Fruit fly (Drosophila melanogaster) whole organism: ENCODE data around the gene repo.

Experiments used
- CG8478 ChIP-seq: fragments of >200 bp; optimal IDR thresholded peaks from 2 replicates; lab custom pipeline; 2018; ENCODE audit warnings: inconsistent platforms
- Dll ChIP-seq: fragments of >200 bp; optimal IDR thresholded peaks from 2 replicates; lab custom pipeline; 2017
- EcR ChIP-seq, 2 experiments: fragments of >200 bp; optimal IDR thresholded peaks; 2 replicates each; lab custom pipeline; 2017; ENCODE audit warnings: missing biosample characterization in 2 of 2, missing genetic modification characterization in 2 of 2, missing genetic modification reagents in 2 of 2
- pan ChIP-seq: fragments of >200 bp; optimal IDR thresholded peaks from 2 replicates; lab custom pipeline; 2017
- psq ChIP-seq: fragments of >200 bp; optimal IDR thresholded peaks from 2 replicates; lab custom pipeline; 2017
- usp ChIP-seq: fragments of >200 bp; optimal IDR thresholded peaks from 2 replicates; lab custom pipeline; 2017; ENCODE audit warnings: missing biosample characterization, missing genetic modification characterization, mixed read lengths

Gene repo

dm6 chr3R:18242089-18242955 is 6.3 kb downstream of the repo start, which contains the start of the genes CG7156 and 14-3-3epsilon:
Gene CG7156, minus strand, starts transcription at chr3R:18242159.
Gene 14-3-3epsilon, plus strand, starts transcription at chr3R:18242531.
- no peak for TF ChIP-seq pan (lab: Kevin White, UChicago)
- no peak for TF ChIP-seq CG8478
- TF ChIP-seq Dll (lab: Kevin White, UChicago), result no peak
- no peak for TF ChIP-seq usp
- no peak for TF ChIP-seq EcR (GFP tag; optimal IDR thresholded peaks at IDR 0.05; lab: Kevin White, UChicago)
- no peak for TF ChIP-seq psq (lab: Kevin White, UChicago)

- TF ChIP-seq usp (no peak), psq (lab: Kevin White, UChicago) (no peak), EcR (GFP tag; optimal IDR thresholded peaks at IDR 0.05; lab: Kevin White, UChicago) (no peak), pan (lab: Kevin White, UChicago) (no peak), CG8478 (no peak), Dll (lab: Kevin White, UChicago) (no peak)
Measured at dm6 chr3R:18243000-18243399, 7.0 kb downstream of the repo start.

- TF ChIP-seq EcR (GFP tag; optimal IDR thresholded peaks at IDR 0.05; lab: Kevin White, UChicago) (no peak), Dll (lab: Kevin White, UChicago) (no peak), usp (no peak), CG8478 (no peak), psq (lab: Kevin White, UChicago) (no peak), pan (lab: Kevin White, UChicago) (no peak)
Measured at dm6 chr3R:18243718-18244170, 7.8 kb downstream of the repo start.

- TF ChIP-seq Dll (lab: Kevin White, UChicago) (peak; percentile 93), CG8478 (peak; percentile 89), usp (no peak), pan (lab: Kevin White, UChicago) (no peak), EcR (GFP tag; optimal IDR thresholded peaks at IDR 0.05; lab: Kevin White, UChicago) (peak in 1 of 2 experiments; percentile 79), psq (lab: Kevin White, UChicago) (no peak)
Measured at dm6 chr3R:18244171-18245043, 8.4 kb downstream of the repo start.

- no peak for TF ChIP-seq EcR (GFP tag; optimal IDR thresholded peaks at IDR 0.05; lab: Kevin White, UChicago)
- no peak for TF ChIP-seq Dll (lab: Kevin White, UChicago)
- no peak for TF ChIP-seq usp
- no peak for TF ChIP-seq CG8478
- no peak for TF ChIP-seq psq (lab: Kevin White, UChicago)
- no peak for TF ChIP-seq pan (lab: Kevin White, UChicago)
Measured at dm6 chr3R:18245044-18245596, 9.1 kb downstream of the repo start.

- TF ChIP-seq EcR (GFP tag; optimal IDR thresholded peaks at IDR 0.05; lab: Kevin White, UChicago) (no peak), psq (lab: Kevin White, UChicago) (no peak)
Measured at dm6 chr3R:18246041-18246440, 10.0 kb downstream of the repo start.

- TF ChIP-seq CG8478 (no peak), EcR (GFP tag; optimal IDR thresholded peaks at IDR 0.05; lab: Kevin White, UChicago) (no peak), Dll (lab: Kevin White, UChicago) (no peak), pan (lab: Kevin White, UChicago) (no peak), usp (no peak), psq (lab: Kevin White, UChicago) (no peak)
Measured at dm6 chr3R:18249268-18249667, 13.3 kb downstream of the repo start.

- no peak for TF ChIP-seq usp
- no peak for TF ChIP-seq pan (lab: Kevin White, UChicago)
- no peak for TF ChIP-seq psq (lab: Kevin White, UChicago)
- no peak for TF ChIP-seq EcR (GFP tag; optimal IDR thresholded peaks at IDR 0.05; lab: Kevin White, UChicago)
- TF ChIP-seq Dll (lab: Kevin White, UChicago), result no peak
- TF ChIP-seq CG8478, result no peak
Measured at dm6 chr3R:18250815-18251214, 14.8 kb downstream of the repo start, which contains the start of gene CG18598. Gene CG18598, plus strand, starts transcription at chr3R:18251115.

- TF ChIP-seq pan (lab: Kevin White, UChicago) (no peak), psq (lab: Kevin White, UChicago) (no peak), EcR (GFP tag; optimal IDR thresholded peaks at IDR 0.05; lab: Kevin White, UChicago) (no peak), CG8478 (no peak), Dll (lab: Kevin White, UChicago) (no peak), usp (no peak)
Measured at dm6 chr3R:18251876-18252275, 15.9 kb downstream of the repo start.

- TF ChIP-seq EcR (GFP tag; optimal IDR thresholded peaks at IDR 0.05; lab: Kevin White, UChicago) (no peak), psq (lab: Kevin White, UChicago) (no peak), usp (no peak), Dll (lab: Kevin White, UChicago) (no peak), CG8478 (no peak), pan (lab: Kevin White, UChicago) (no peak)
Measured at dm6 chr3R:18252578-18252977, 16.6 kb downstream of the repo start, which contains the start of gene CG12320. Gene CG12320, minus strand, starts transcription at chr3R:18252734.

- TF ChIP-seq CG8478 (no peak), pan (lab: Kevin White, UChicago) (no peak), EcR (GFP tag; optimal IDR thresholded peaks at IDR 0.05; lab: Kevin White, UChicago) (no peak), usp (no peak), psq (lab: Kevin White, UChicago) (no peak), Dll (lab: Kevin White, UChicago) (no peak)
Measured at dm6 chr3R:18255281-18255680, 19.3 kb downstream of the repo start, which contains the start of the genes Ada2a, Polr2D, Tgs1 and moi. Gene Ada2a, minus strand, starts transcription at chr3R:18255487. Gene Polr2D, minus strand, starts transcription at chr3R:18255487. Gene Tgs1, plus strand, starts transcription at chr3R:18255530. Gene moi, plus strand, starts transcription at chr3R:18255530.
